Worm (Caenorhabditis elegans) whole organism, L4/young adult: ENCODE measurements around the gene srlf-16.

ENCODE experiments used
- W03F9.2 ChIP-seq: fragments of 150-350 bp; optimal IDR thresholded peaks from 2 replicates; lab custom pipeline; 2014; ENCODE audit warnings: missing biosample characterization, missing genetic modification characterization
- dao-5 ChIP-seq: sonication (generic microtip); optimal IDR thresholded peaks from 2 replicates; lab custom pipeline; 2016; ENCODE audit warnings: missing genotype, missing genetic modification characterization, moderate library complexity, missing compliant biosample characterization
- him-1 ChIP-seq: sonication (generic microtip); optimal IDR thresholded peaks from 2 replicates; lab custom pipeline; 2016; ENCODE audit warnings: missing genotype, missing genetic modification reagents, missing genetic modification characterization, missing compliant biosample characterization

DNA sequence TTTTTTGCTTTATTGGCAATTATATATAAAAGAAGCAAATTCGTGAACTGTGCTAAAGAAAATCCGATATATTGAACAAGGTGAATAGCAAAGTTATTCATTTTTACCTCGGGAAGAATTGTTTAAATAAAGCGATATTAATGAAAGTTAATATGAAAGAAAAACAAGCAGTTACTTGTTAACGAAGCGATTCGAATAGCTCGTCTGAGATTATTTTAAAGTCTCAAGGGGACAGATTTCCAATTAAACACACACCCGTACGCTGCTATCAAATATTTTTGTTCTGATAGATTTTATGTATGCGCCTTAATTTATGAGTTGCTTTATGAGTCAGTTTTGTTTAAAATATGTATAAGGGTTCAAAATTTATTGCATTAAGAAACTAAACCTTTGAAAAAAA, 36.8 kb upstream of the srlf-16 start, which contains the start of gene str-140:
- TF ChIP-seq dao-5 (tag; lab: Kevin White, UChicago), result no peak
- no peak for TF ChIP-seq him-1 (tag; lab: Kevin White, UChicago)
- no peak for TF ChIP-seq W03F9.2 (tag; lab: Kevin White, UChicago)
